Fruit fly (Drosophila melanogaster): Measurements from ENCODE around the gene CG2116.

CG2116 gene

dm6 chrX:8165608-8166007 lies 36.0 kb downstream of the CG2116 start, which contains the start of gene Or7a:
Gene Or7a (minus strand): TSS chrX:8165708.
- TF ChIP-seq CTCF (optimal IDR thresholded peaks at IDR 0.05): no peak

- TF ChIP-seq CTCF (optimal IDR thresholded peaks at IDR 0.05) (no peak), CG8478 (optimal IDR thresholded peaks at IDR 0.05) (no peak)
These were observed 40.6 kb downstream of the CG2116 start, which contains the start of gene CG2278 for dm6 chrX:8170166-8170565. Gene CG2278 (minus strand): TSS chrX:8170266.

- no peak for TF ChIP-seq CG8478 (optimal IDR thresholded peaks at IDR 0.05)
- TF ChIP-seq CTCF (optimal IDR thresholded peaks at IDR 0.05): no peak
These were observed 46.8 kb downstream of the CG2116 start for dm6 chrX:8176291-8177029.

- TF ChIP-seq CTCF (optimal IDR thresholded peaks at IDR 0.05) (no peak), CG8478 (optimal IDR thresholded peaks at IDR 0.05) (no peak)
These were observed 47.4 kb downstream of the CG2116 start, which contains the start of gene slpr for dm6 chrX:8177030-8177349. Gene slpr (minus strand): TSS chrX:8177185.

- no peak for TF ChIP-seq CTCF (optimal IDR thresholded peaks at IDR 0.05)
- no peak for TF ChIP-seq CG8478 (optimal IDR thresholded peaks at IDR 0.05)
These were observed 48.1 kb downstream of the CG2116 start for dm6 chrX:8177742-8178141.

- no peak for TF ChIP-seq CG8478 (optimal IDR thresholded peaks at IDR 0.05)
- no peak for TF ChIP-seq CTCF (optimal IDR thresholded peaks at IDR 0.05)
These were observed 48.7 kb downstream of the CG2116 start, which contains the start of gene sdt for dm6 chrX:8178165-8178955. Gene sdt (plus strand): TSS chrX:8178549.

dm6 chrX:8178989-8179388 lies 49.4 kb downstream of the CG2116 start:
- TF ChIP-seq CTCF (optimal IDR thresholded peaks at IDR 0.05) (no peak), CG8478 (optimal IDR thresholded peaks at IDR 0.05) (no peak)

dm6 chrX:8179858-8180257 lies 50.2 kb downstream of the CG2116 start:
- TF ChIP-seq CG8478 (optimal IDR thresholded peaks at IDR 0.05) (no peak), CTCF (optimal IDR thresholded peaks at IDR 0.05) (no peak)

Measured in S2 (cell line).